Fruit fly (Drosophila melanogaster) whole organism, embryonic: ENCODE data around the gene raptor.

ENCODE experiments used
- Abd-B ChIP-seq: fragments of 200-800 bp; sonication (Bioruptor generic); optimal IDR thresholded peaks from 2 replicates; lab custom pipeline; 2018; ENCODE audit warnings: missing biosample characterization, mild to moderate bottlenecking, missing genetic modification characterization, moderate library complexity
- Aef1 ChIP-seq: fragments of 200-800 bp; sonication (Bioruptor generic); IDR thresholded peaks from 3 replicates; pipeline ENCODE4 v1.3.6; 2022; ENCODE audit warnings: missing biosample characterization, missing genetic modification characterization
- B-H2 ChIP-seq: fragments of 200-800 bp; sonication (Bioruptor generic); optimal IDR thresholded peaks from 2 replicates; lab custom pipeline; 2018; ENCODE audit warnings: missing biosample characterization, mild to moderate bottlenecking, missing genetic modification characterization
- Bgb ChIP-seq: fragments of 200-800 bp; sonication (Bioruptor generic); IDR thresholded peaks from 2 replicates; pipeline ENCODE4 v1.3.6; 2022; ENCODE audit warnings: missing biosample characterization, missing genetic modification characterization; ENCODE audit not compliant: partially characterized antibody
- Blimp-1 ChIP-seq: fragments of 200-800 bp; sonication (Bioruptor generic); optimal IDR thresholded peaks from 3 replicates; lab custom pipeline; 2018; ENCODE audit warnings: missing biosample characterization, missing genetic modification characterization, mild to moderate bottlenecking, moderate library complexity, missing genetic modification reagents
- CG10267 ChIP-seq: fragments of 200-800 bp; sonication (Bioruptor generic); optimal IDR thresholded peaks from 2 replicates; lab custom pipeline; 2018; ENCODE audit warnings: missing biosample characterization, mild to moderate bottlenecking, missing genetic modification characterization, moderate library complexity
- CG10979 ChIP-seq: fragments of 200-800 bp; sonication (Bioruptor generic); optimal IDR thresholded peaks from 2 replicates; lab custom pipeline; 2018; ENCODE audit warnings: missing biosample characterization, mild to moderate bottlenecking, missing genetic modification characterization, moderate library complexity
- CG11456 ChIP-seq: fragments of 200-800 bp; sonication (Bioruptor generic); IDR thresholded peaks from 3 replicates; pipeline ENCODE4 v1.3.6; 2022; ENCODE audit warnings: missing biosample characterization, missing genetic modification characterization
- CG12391 ChIP-seq: fragments of 200-800 bp; sonication (Bioruptor generic); optimal IDR thresholded peaks from 3 replicates; lab custom pipeline; 2018; ENCODE audit warnings: missing biosample characterization, mild to moderate bottlenecking, missing genetic modification characterization, moderate library complexity
- CG12659 ChIP-seq: fragments of 200-800 bp; sonication (Bioruptor generic); optimal IDR thresholded peaks from 3 replicates; lab custom pipeline; 2017; ENCODE audit warnings: mild to moderate bottlenecking, missing biosample characterization, missing genetic modification reagents, missing genetic modification characterization
- CG15269 ChIP-seq: fragments of 200-800 bp; sonication (Bioruptor generic); optimal IDR thresholded peaks from 2 replicates; lab custom pipeline; 2018; ENCODE audit warnings: missing biosample characterization, mild to moderate bottlenecking, missing genetic modification characterization, moderate library complexity
- CG17328 ChIP-seq: fragments of 200-800 bp; sonication (Bioruptor generic); IDR thresholded peaks from 2 replicates; pipeline ENCODE4 v1.3.6; 2022; ENCODE audit warnings: missing biosample characterization, missing genetic modification characterization
- CG17385 ChIP-seq: fragments of 200-800 bp; sonication (Bioruptor generic); optimal IDR thresholded peaks from 3 replicates; lab custom pipeline; 2018; ENCODE audit warnings: missing biosample characterization, mild to moderate bottlenecking, missing genetic modification characterization
- CG2116 ChIP-seq: fragments of 200-800 bp; sonication (Bioruptor generic); optimal IDR thresholded peaks from 3 replicates; lab custom pipeline; 2018; ENCODE audit warnings: missing biosample characterization, mild to moderate bottlenecking, missing genetic modification characterization
- CG2889 ChIP-seq: fragments of 200-800 bp; sonication (Bioruptor generic); IDR thresholded peaks from 3 replicates; pipeline ENCODE4 v1.3.6; 2022; ENCODE audit warnings: missing biosample characterization, missing genetic modification characterization
- CG30403 ChIP-seq: fragments of 200-800 bp; sonication (Bioruptor generic); optimal IDR thresholded peaks from 3 replicates; lab custom pipeline; 2016; ENCODE audit warnings: missing biosample characterization, missing genetic modification characterization
- CG33213 ChIP-seq: fragments of 200-800 bp; sonication (Bioruptor generic); optimal IDR thresholded peaks from 3 replicates; lab custom pipeline; 2016; ENCODE audit warnings: missing biosample characterization, missing genetic modification characterization
- CG3847 ChIP-seq: fragments of 200-800 bp; sonication (Bioruptor generic); IDR thresholded peaks from 2 replicates; pipeline ENCODE4 v1.3.6; 2022; ENCODE audit warnings: missing biosample characterization, missing genetic modification characterization
- CG4854 ChIP-seq: fragments of 200-800 bp; sonication (Bioruptor generic); optimal IDR thresholded peaks from 2 replicates; lab custom pipeline; 2016; ENCODE audit warnings: missing biosample characterization, missing genetic modification characterization, inconsistent platforms
- CG6175 ChIP-seq: fragments of 200-800 bp; sonication (Bioruptor generic); IDR thresholded peaks from 3 replicates; pipeline ENCODE4 v1.3.6; 2022; ENCODE audit warnings: missing biosample characterization, missing genetic modification characterization
- CG6813 ChIP-seq: fragments of 200-800 bp; sonication (Bioruptor generic); optimal IDR thresholded peaks from 2 replicates; lab custom pipeline; 2017; ENCODE audit warnings: missing biosample characterization, missing genetic modification characterization, mild to moderate bottlenecking, moderate library complexity, missing genetic modification reagents
- CG7786 ChIP-seq: fragments of 200-800 bp; sonication (Bioruptor generic); optimal IDR thresholded peaks from 2 replicates; lab custom pipeline; 2016; ENCODE audit warnings: missing biosample characterization, missing genetic modification characterization
- Camta ChIP-seq: fragments of 200-800 bp; sonication (Bioruptor generic); optimal IDR thresholded peaks from 2 replicates; lab custom pipeline; 2016; ENCODE audit warnings: missing biosample characterization, missing genetic modification characterization
- Dad ChIP-seq: fragments of 200-800 bp; sonication (Bioruptor generic); optimal IDR thresholded peaks from 3 replicates; lab custom pipeline; 2016; ENCODE audit warnings: missing biosample characterization, missing genetic modification characterization
- E2f2 ChIP-seq: fragments of 200-800 bp; sonication (Bioruptor generic); IDR thresholded peaks from 2 replicates; pipeline ENCODE4 v1.3.6; 2022; ENCODE audit warnings: missing biosample characterization, missing genetic modification characterization
- Ets65A ChIP-seq: fragments of 200-800 bp; sonication (Bioruptor generic); peaks from one replicate; lab custom pipeline; 2016; ENCODE audit warnings: missing biosample characterization, missing genetic modification characterization
- Nf-YC ChIP-seq: fragments of 200-800 bp; optimal IDR thresholded peaks from 3 replicates; lab custom pipeline; 2019; ENCODE audit warnings: missing biosample characterization, mild to moderate bottlenecking, missing genetic modification characterization, moderate library complexity
- Opbp ChIP-seq: fragments of 200-800 bp; sonication (Bioruptor generic); IDR thresholded peaks from 3 replicates; pipeline ENCODE4 v1.3.6; 2022; ENCODE audit warnings: missing biosample characterization, missing genetic modification characterization; ENCODE audit not compliant: partially characterized antibody
- Side ChIP-seq: fragments of 200-800 bp; sonication (Bioruptor generic); optimal IDR thresholded peaks from 2 replicates; lab custom pipeline; 2016; ENCODE audit warnings: missing biosample characterization, missing genetic modification characterization
- aop ChIP-seq: fragments of 200-800 bp; sonication (Bioruptor generic); IDR thresholded peaks from 2 replicates; pipeline ENCODE4 v1.3.6; 2022; ENCODE audit warnings: missing biosample characterization, missing genetic modification characterization
- ash1 ChIP-seq: fragments of 200-800 bp; sonication (Bioruptor generic); optimal IDR thresholded peaks from 2 replicates; lab custom pipeline; 2018; ENCODE audit warnings: missing biosample characterization, mild to moderate bottlenecking, missing genetic modification characterization
- bab2 ChIP-seq: fragments of 200-800 bp; sonication (Bioruptor generic); optimal IDR thresholded peaks from 2 replicates; lab custom pipeline; 2016; ENCODE audit warnings: missing biosample characterization, missing genetic modification characterization
- bcd ChIP-seq: fragments of 200-800 bp; sonication (Bioruptor generic); optimal IDR thresholded peaks from 2 replicates; lab custom pipeline; 2017; ENCODE audit warnings: missing biosample characterization, mild to moderate bottlenecking, missing genetic modification characterization
- bigmax ChIP-seq: fragments of 200-800 bp; sonication (Bioruptor generic); optimal IDR thresholded peaks from 2 replicates; lab custom pipeline; 2018; ENCODE audit warnings: missing biosample characterization, mild to moderate bottlenecking, missing genetic modification characterization
- btn ChIP-seq: fragments of 200-800 bp; sonication (Bioruptor generic); optimal IDR thresholded peaks from 2 replicates; lab custom pipeline; 2016; ENCODE audit warnings: missing biosample characterization, missing genetic modification characterization
- crol ChIP-seq: fragments of 200-800 bp; sonication (Bioruptor generic); IDR thresholded peaks from 2 replicates; pipeline ENCODE4 v1.3.6; 2022; ENCODE audit warnings: missing biosample characterization, missing genetic modification characterization
- emc ChIP-seq: fragments of 200-800 bp; sonication (Bioruptor generic); optimal IDR thresholded peaks from 2 replicates; lab custom pipeline; 2016; ENCODE audit warnings: missing biosample characterization, missing genetic modification characterization
- exex ChIP-seq: fragments of 200-800 bp; sonication (Bioruptor generic); optimal IDR thresholded peaks from 4 replicates; lab custom pipeline; 2018; ENCODE audit warnings: missing biosample characterization, mild to moderate bottlenecking, missing genetic modification characterization, moderate library complexity
- gem ChIP-seq: fragments of 200-800 bp; sonication (Bioruptor generic); optimal IDR thresholded peaks from 2 replicates; lab custom pipeline; 2019; ENCODE audit warnings: missing biosample characterization, mild to moderate bottlenecking, missing genetic modification characterization, moderate library complexity
- gsb-n ChIP-seq: fragments of 200-800 bp; sonication (Bioruptor generic); optimal IDR thresholded peaks from 3 replicates; lab custom pipeline; 2018; ENCODE audit warnings: missing biosample characterization, mild to moderate bottlenecking, missing genetic modification characterization
- kah ChIP-seq: fragments of 200-800 bp; sonication (Bioruptor generic); optimal IDR thresholded peaks from 2 replicates; lab custom pipeline; 2018; ENCODE audit warnings: missing biosample characterization, mild to moderate bottlenecking, missing genetic modification characterization
- nmo ChIP-seq: fragments of 200-800 bp; sonication (Bioruptor generic); optimal IDR thresholded peaks from 2 replicates; lab custom pipeline; 2018; ENCODE audit warnings: missing biosample characterization, mild to moderate bottlenecking, missing genetic modification characterization, moderate library complexity
- repo ChIP-seq: fragments of 200-800 bp; sonication (Bioruptor generic); optimal IDR thresholded peaks from 2 replicates; lab custom pipeline; 2016; ENCODE audit warnings: missing biosample characterization, missing genetic modification characterization
- shn ChIP-seq: fragments of 200-800 bp; sonication (Bioruptor generic); optimal IDR thresholded peaks from 3 replicates; lab custom pipeline; 2016; ENCODE audit warnings: missing biosample characterization, missing genetic modification characterization
- slbo ChIP-seq: fragments of 200-800 bp; sonication (Bioruptor generic); IDR thresholded peaks from 2 replicates; pipeline ENCODE4 v1.3.6; 2022; ENCODE audit warnings: missing biosample characterization, missing genetic modification characterization
- ttk ChIP-seq: fragments of 200-800 bp; sonication (Bioruptor generic); IDR thresholded peaks from 2 replicates; pipeline ENCODE4 v2.1.2; 2022; ENCODE audit warnings: missing biosample characterization, missing genetic modification characterization
- z ChIP-seq: fragments of 200-800 bp; sonication (Bioruptor generic); IDR thresholded peaks from 3 replicates; pipeline ENCODE4 v1.3.6; 2022; ENCODE audit warnings: missing biosample characterization, missing genetic modification characterization
- zen ChIP-seq: fragments of 200-800 bp; sonication (Bioruptor generic); optimal IDR thresholded peaks from 3 replicates; lab custom pipeline; 2018; ENCODE audit warnings: missing biosample characterization, mild to moderate bottlenecking, missing genetic modification characterization, moderate library complexity
- zfh2 ChIP-seq: fragments of 200-800 bp; sonication (Bioruptor generic); optimal IDR thresholded peaks from 2 replicates; lab custom pipeline; 2016; ENCODE audit warnings: missing biosample characterization, missing genetic modification characterization

Gene raptor

DNA sequence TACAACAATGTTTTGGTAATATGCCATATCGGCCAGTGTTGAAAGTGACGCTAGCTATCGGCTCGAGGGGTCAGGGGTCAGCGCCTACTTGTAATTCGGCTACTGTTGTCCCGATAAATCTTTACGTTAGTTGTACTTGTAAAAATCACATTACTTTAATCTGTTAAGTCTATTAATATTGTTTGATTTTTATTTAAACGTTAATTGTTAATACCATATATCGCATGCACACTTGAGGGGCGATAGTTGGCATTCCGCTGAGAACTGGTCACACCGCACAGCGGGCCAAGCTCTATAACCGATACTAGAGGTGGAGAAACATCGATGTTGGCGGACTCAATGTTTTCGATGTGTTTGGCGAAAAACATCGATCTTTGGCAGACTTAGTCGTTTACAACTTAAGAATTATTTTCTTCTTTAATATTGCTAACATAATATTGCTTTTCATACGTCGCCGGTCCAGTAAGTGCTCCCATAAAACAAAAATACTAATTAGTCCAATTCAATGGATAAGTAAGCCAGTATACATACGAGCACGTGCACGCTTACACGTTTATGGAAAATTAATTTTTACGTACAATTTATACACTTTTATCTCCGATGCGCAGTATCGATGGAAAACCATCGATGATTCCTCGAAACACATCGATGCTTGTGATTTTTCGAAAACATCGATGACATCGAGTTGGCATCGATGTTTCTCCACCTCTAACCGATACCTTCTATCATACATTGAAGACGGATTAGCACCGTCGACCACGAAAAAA is 52.6 kb downstream of the raptor start, which contains the start of the genes rux and MCTS1 (continued):
- TF ChIP-seq Bgb (GFP tag; lab: Robert Waterston, UW) (peak; percentile 89), CG2116 (GFP tag; lab: Kevin White, UChicago) (peak; percentile 72), aop (GFP tag; lab: Robert Waterston, UW) (no peak), CG17328 (GFP tag; lab: Robert Waterston, UW) (0 out of 2 replicates have a peak, but pooled peaks have one; percentile 7), Nf-YC (tag; lab: Kevin White, UChicago) (peak; percentile 23), CG11456 (GFP tag; lab: Robert Waterston, UW) (peak; percentile 74; the same call in 2 of the 3 replicates), CG2889 (GFP tag; lab: Robert Waterston, UW) (no peak), B-H2 (GFP tag; lab: Kevin White, UChicago) (peak; percentile 38), bab2 (GFP tag; lab: Kevin White, UChicago) (peak; percentile 9), ash1 (GFP tag; lab: Kevin White, UChicago) (no peak), kah (GFP tag; lab: Kevin White, UChicago) (no peak), bcd (GFP tag; lab: Kevin White, UChicago) (peak; percentile 31), repo (no peak), gem (peak; percentile 24), Opbp (GFP tag; lab: Robert Waterston, UW) (peak; percentile 90), zfh2 (GFP tag; lab: Kevin White, UChicago) (peak; percentile 3), gsb-n (tag; lab: Kevin White, UChicago) (peak; percentile 11), Camta (GFP tag; lab: Kevin White, UChicago) (peak; percentile 32), CG6175 (GFP tag; lab: Robert Waterston, UW) (no peak), CG15269 (tag; lab: Kevin White, UChicago) (no peak), Dad (GFP tag; lab: Kevin White, UChicago) (peak; percentile 43), CG10267 (tag; lab: Kevin White, UChicago) (peak; percentile 93), CG12391 (tag; lab: Kevin White, UChicago) (peak; percentile 50), Side (GFP tag; lab: Kevin White, UChicago) (peak; percentile 8), Abd-B (peak; percentile 38), z (GFP tag; lab: Robert Waterston, UW) (no peak), CG6813 (GFP tag; lab: Kevin White, UChicago) (no peak), emc (GFP tag; lab: Kevin White, UChicago) (no peak), shn (GFP tag; lab: Kevin White, UChicago) (no peak), Blimp-1 (GFP tag; lab: Kevin White, UChicago) (no peak), CG4854 (GFP tag; lab: Kevin White, UChicago) (no peak), exex (tag; lab: Kevin White, UChicago) (no peak), CG7786 (peak; percentile 23), Ets65A (GFP tag; lab: Kevin White, UChicago) (peak; percentile 85), CG33213 (GFP tag; lab: Kevin White, UChicago) (peak; percentile 19), CG10979 (tag; lab: Kevin White, UChicago) (no peak), Aef1 (GFP tag; lab: Robert Waterston, UW) (peak; percentile 22; the same call in 1 of the 3 replicates), CG30403 (GFP tag; lab: Kevin White, UChicago) (peak; percentile 64), CG3847 (GFP tag; lab: Robert Waterston, UW) (peak; percentile 71), crol (0 out of 2 replicates have a peak, but pooled peaks have one; percentile 13), nmo (peak; percentile 64), ttk (GFP tag; lab: Robert Waterston, UW) (no peak), CG17385 (GFP tag; lab: Kevin White, UChicago) (no peak), E2f2 (GFP tag; lab: Robert Waterston, UW) (peak; percentile 32; the same call in 1 of the 2 replicates), bigmax (no peak), btn (GFP tag; lab: Kevin White, UChicago) (no peak), CG12659 (GFP tag; lab: Kevin White, UChicago) (peak; percentile 65), zen (tag; lab: Kevin White, UChicago) (peak; percentile 17), slbo (GFP tag; lab: Robert Waterston, UW) (peak; percentile 55)
